Fruit fly (Drosophila melanogaster) whole organism, pupa: ENCODE measurements around the gene glec.
A peak's percentile ranks its signal among the peaks of the same experiment; 100 is the strongest.

Experiments
- CG10348 ChIP-seq: fragments of 200-800 bp; sonication (Bioruptor generic); IDR thresholded peaks from 2 replicates; pipeline ENCODE4 v1.3.6; 2022; ENCODE audit warnings: missing biosample characterization, missing genetic modification characterization
- CG12605 ChIP-seq: fragments of 200-800 bp; sonication (Bioruptor generic); IDR thresholded peaks from 2 replicates; pipeline ENCODE4 v1.3.6; 2022; ENCODE audit warnings: missing biosample characterization, missing genetic modification characterization
- CG13204 ChIP-seq: fragments of 200-800 bp; sonication (Bioruptor generic); optimal IDR thresholded peaks from 2 replicates; lab custom pipeline; 2018; ENCODE audit warnings: missing biosample characterization, mild to moderate bottlenecking, missing genetic modification characterization, moderate library complexity
- CG14655 ChIP-seq: fragments of 200-800 bp; sonication (Bioruptor generic); optimal IDR thresholded peaks from 3 replicates; lab custom pipeline; 2017; ENCODE audit warnings: mild to moderate bottlenecking, missing biosample characterization, missing genetic modification reagents, missing genetic modification characterization
- CG15710 ChIP-seq: fragments of 200-800 bp; sonication (Bioruptor generic); optimal IDR thresholded peaks from 2 replicates; lab custom pipeline; 2018; ENCODE audit warnings: missing biosample characterization, mild to moderate bottlenecking, missing genetic modification characterization, moderate library complexity
- CG17806 ChIP-seq: fragments of 200-800 bp; sonication (Bioruptor generic); optimal IDR thresholded peaks from 2 replicates; lab custom pipeline; 2018; ENCODE audit warnings: missing biosample characterization, mild to moderate bottlenecking, missing genetic modification characterization, moderate library complexity
- CG32121 ChIP-seq: fragments of 200-800 bp; sonication (Bioruptor generic); IDR thresholded peaks from 2 replicates; pipeline ENCODE4 v1.3.6; 2022; ENCODE audit warnings: missing biosample characterization, missing genetic modification characterization
- CG34367 ChIP-seq: fragments of 200-800 bp; sonication (Bioruptor generic); optimal IDR thresholded peaks from 2 replicates; lab custom pipeline; 2018; ENCODE audit warnings: missing biosample characterization, mild to moderate bottlenecking, missing genetic modification characterization
- CG4496 ChIP-seq: fragments of 200-800 bp; sonication (Bioruptor generic); IDR thresholded peaks from 3 replicates; pipeline ENCODE4 v1.3.6; 2022; ENCODE audit warnings: missing biosample characterization, missing genetic modification characterization
- CG8159 ChIP-seq: fragments of 200-800 bp; sonication (Bioruptor generic); optimal IDR thresholded peaks from 3 replicates; lab custom pipeline; 2018; ENCODE audit warnings: missing biosample characterization, mild to moderate bottlenecking, missing genetic modification characterization, moderate library complexity
- CG8301 ChIP-seq: fragments of 200-800 bp; sonication (Bioruptor generic); optimal IDR thresholded peaks from 2 replicates; lab custom pipeline; 2018; ENCODE audit warnings: missing biosample characterization, mild to moderate bottlenecking, missing genetic modification characterization
- CG9948 ChIP-seq: fragments of 200-800 bp; sonication (Bioruptor generic); optimal IDR thresholded peaks from 2 replicates; lab custom pipeline; 2018; ENCODE audit warnings: missing biosample characterization, mild to moderate bottlenecking, missing genetic modification characterization, moderate library complexity
- D1 ChIP-seq: fragments of 200-800 bp; sonication (Bioruptor generic); optimal IDR thresholded peaks from 2 replicates; lab custom pipeline; 2018; ENCODE audit warnings: missing biosample characterization, mild to moderate bottlenecking, missing genetic modification characterization, moderate library complexity
- EcR ChIP-seq: fragments of 200-800 bp; sonication (Bioruptor generic); optimal IDR thresholded peaks from 3 replicates; lab custom pipeline; 2019; ENCODE audit warnings: missing biosample characterization, missing genetic modification characterization, mild to moderate bottlenecking, moderate library complexity, missing genetic modification reagents
- Ets98B ChIP-seq: fragments of 200-800 bp; sonication (Bioruptor generic); IDR thresholded peaks from 2 replicates; pipeline ENCODE4 v1.3.6; 2022; ENCODE audit warnings: missing biosample characterization, missing genetic modification characterization
- Pif1A ChIP-seq: fragments of 200-800 bp; sonication (Bioruptor generic); optimal IDR thresholded peaks from 3 replicates; lab custom pipeline; 2016; ENCODE audit warnings: missing biosample characterization, missing genetic modification characterization
- Pif1B ChIP-seq: fragments of 200-800 bp; sonication (Bioruptor generic); optimal IDR thresholded peaks from 3 replicates; lab custom pipeline; 2016; ENCODE audit warnings: missing biosample characterization, missing genetic modification characterization
- Snoo ChIP-seq: fragments of 200-800 bp; sonication (Bioruptor generic); optimal IDR thresholded peaks from 3 replicates; lab custom pipeline; 2017; ENCODE audit warnings: missing biosample characterization, mild to moderate bottlenecking, missing genetic modification characterization, inconsistent platforms
- fd96Ca ChIP-seq: fragments of 200-800 bp; sonication (Bioruptor generic); IDR thresholded peaks from 3 replicates; pipeline ENCODE4 v1.3.6; 2022; ENCODE audit warnings: missing biosample characterization, missing genetic modification characterization
- gl ChIP-seq: fragments of 200-800 bp; sonication (Bioruptor generic); optimal IDR thresholded peaks from 2 replicates; lab custom pipeline; 2018; ENCODE audit warnings: missing biosample characterization, mild to moderate bottlenecking, missing genetic modification characterization
- rn ChIP-seq: fragments of 200-800 bp; sonication (Bioruptor generic); IDR thresholded peaks from 2 replicates; pipeline ENCODE4 v1.3.6; 2022; ENCODE audit warnings: missing biosample characterization, missing genetic modification characterization

Gene glec

dm6 chr3R:21825140-21825539, 30.9 kb downstream of the glec start:
- TF ChIP-seq CG10348 (GFP tag; lab: Robert Waterston, UW) (no peak), gl (tag; lab: Kevin White, UChicago) (no peak), CG14655 (no peak), D1 (tag; lab: Kevin White, UChicago) (no peak), CG17806 (no peak), CG4496 (GFP tag; lab: Robert Waterston, UW) (no peak), CG13204 (GFP tag; lab: Kevin White, UChicago) (no peak), Ets98B (no peak), rn (no peak), CG34367 (no peak), CG8159 (tag; lab: Kevin White, UChicago) (no peak), Pif1A (GFP tag; lab: Kevin White, UChicago) (no peak), EcR (GFP tag; lab: Kevin White, UChicago) (no peak), fd96Ca (GFP tag; lab: Robert Waterston, UW) (no peak), CG15710 (tag; lab: Kevin White, UChicago) (no peak), CG8301 (tag; lab: Kevin White, UChicago) (no peak)

- TF ChIP-seq Pif1A (GFP tag; lab: Kevin White, UChicago): no peak
- TF ChIP-seq CG4496 (GFP tag; lab: Robert Waterston, UW): 0 out of 3 replicates have a peak, but pooled peaks have one; percentile 40
- TF ChIP-seq D1 (tag; lab: Kevin White, UChicago): no peak
- peak; percentile 54 for TF ChIP-seq CG13204 (GFP tag; lab: Kevin White, UChicago)
- 0 out of 2 replicates have a peak, but pooled peaks have one; percentile 36 for TF ChIP-seq CG12605 (GFP tag; lab: Robert Waterston, UW)
- no peak for TF ChIP-seq CG8301 (tag; lab: Kevin White, UChicago)
- peak; percentile 48 for TF ChIP-seq CG34367
- no peak for TF ChIP-seq rn
- no peak for TF ChIP-seq CG32121 (GFP tag; lab: Robert Waterston, UW)
- no peak for TF ChIP-seq CG10348 (GFP tag; lab: Robert Waterston, UW)
- TF ChIP-seq CG14655: peak; percentile 4
- TF ChIP-seq gl (tag; lab: Kevin White, UChicago): peak; percentile 85
- peak; percentile 80 for TF ChIP-seq EcR (GFP tag; lab: Kevin White, UChicago)
Measured at dm6 chr3R:21824407-21825006, 31.6 kb downstream of the glec start.

dm6 chr3R:21823699-21824406, 32.2 kb downstream of the glec start:
- peak; percentile 50 for TF ChIP-seq CG15710 (tag; lab: Kevin White, UChicago)
- 0 out of 3 replicates have a peak, but pooled peaks have one; percentile 10 for TF ChIP-seq fd96Ca (GFP tag; lab: Robert Waterston, UW)
- peak; percentile 38 for TF ChIP-seq Pif1B
- no peak for TF ChIP-seq EcR (GFP tag; lab: Kevin White, UChicago)
- TF ChIP-seq CG8301 (tag; lab: Kevin White, UChicago): no peak
- TF ChIP-seq CG4496 (GFP tag; lab: Robert Waterston, UW): no peak
- TF ChIP-seq CG13204 (GFP tag; lab: Kevin White, UChicago): no peak
- TF ChIP-seq CG34367: peak; percentile 11
- TF ChIP-seq CG14655: peak; percentile 73
- peak; percentile 91 for TF ChIP-seq CG17806
- no peak for TF ChIP-seq CG10348 (GFP tag; lab: Robert Waterston, UW)
- TF ChIP-seq D1 (tag; lab: Kevin White, UChicago): peak; percentile 90
- peak; percentile 74 for TF ChIP-seq CG9948 (tag; lab: Kevin White, UChicago)
- TF ChIP-seq CG8159 (tag; lab: Kevin White, UChicago): peak; percentile 95
- TF ChIP-seq gl (tag; lab: Kevin White, UChicago): no peak
- TF ChIP-seq, all 21 proteins: peak for 9

- TF ChIP-seq CG4496 (GFP tag; lab: Robert Waterston, UW) (no peak), CG15710 (tag; lab: Kevin White, UChicago) (peak; percentile 4), Ets98B (no peak), Pif1B (peak; percentile 62), D1 (tag; lab: Kevin White, UChicago) (no peak), CG12605 (GFP tag; lab: Robert Waterston, UW) (no peak), CG17806 (no peak), CG8159 (tag; lab: Kevin White, UChicago) (peak; percentile 27), Pif1A (GFP tag; lab: Kevin White, UChicago) (peak; percentile 64), EcR (GFP tag; lab: Kevin White, UChicago) (no peak), CG34367 (no peak), CG10348 (GFP tag; lab: Robert Waterston, UW) (no peak), fd96Ca (GFP tag; lab: Robert Waterston, UW) (no peak), rn (no peak), gl (tag; lab: Kevin White, UChicago) (peak; percentile 62), CG9948 (tag; lab: Kevin White, UChicago) (no peak), CG32121 (GFP tag; lab: Robert Waterston, UW) (no peak), Snoo (tag; lab: Kevin White, UChicago) (peak; percentile 36)
- TF ChIP-seq, all 21 proteins: peak for 6
Measured at dm6 chr3R:21823076-21823475, 33.0 kb downstream of the glec start.

dm6 chr3R:21822562-21822933, 33.5 kb downstream of the glec start, which contains the start of gene CASK:
TSS of gene CASK (minus strand) at chr3R:21822674.
- TF ChIP-seq Snoo (tag; lab: Kevin White, UChicago) (no peak), Pif1A (GFP tag; lab: Kevin White, UChicago) (no peak), CG17806 (no peak), rn (no peak), CG9948 (tag; lab: Kevin White, UChicago) (no peak), CG13204 (GFP tag; lab: Kevin White, UChicago) (no peak)
